Worm (Caenorhabditis elegans) whole organism, young adult: ENCODE data around the gene oig-2.

ENCODE experiments used
- B0336.3 ChIP-seq: fragments of 200-800 bp; sonication (Bioruptor generic); IDR thresholded peaks from 2 replicates; pipeline ENCODE4 v1.3.6; 2022; ENCODE audit warnings: missing genetic modification characterization, missing compliant biosample characterization
- F10E7.11 ChIP-seq: sonication (generic microtip); optimal IDR thresholded peaks from 2 replicates; lab custom pipeline; 2017; ENCODE audit warnings: mild to moderate bottlenecking, missing genetic modification characterization, moderate library complexity, missing compliant biosample characterization
- F49E8.2 ChIP-seq: sonication (generic microtip); optimal IDR thresholded peaks from 3 replicates; lab custom pipeline; 2017; ENCODE audit warnings: missing genetic modification characterization, mild to moderate bottlenecking, missing compliant biosample characterization, antibody characterized with exemption, moderate library complexity; ENCODE audit not compliant: insufficient read depth
- akir-1 ChIP-seq: fragments of 200-800 bp; sonication (Bioruptor generic); optimal IDR thresholded peaks from 2 replicates; lab custom pipeline; 2018; ENCODE audit warnings: mild to moderate bottlenecking, missing genetic modification characterization, moderate library complexity, missing compliant biosample characterization
- ama-1 ChIP-seq, 3 experiments: fragments of 150-350 bp in 1 of 3; sonication (generic microtip) in 2 of 3; optimal IDR thresholded peaks; 2 replicates each; lab custom pipeline; 2014 to 2018; ENCODE audit warnings: missing biosample characterization in 2 of 3, missing genetic modification characterization in 2 of 3, missing genetic modification reagents in 2 of 3
- aptf-3 ChIP-seq: fragments of 200-800 bp; sonication (Bioruptor generic); IDR thresholded peaks from 2 replicates; pipeline ENCODE4 v1.3.6; 2022; ENCODE audit warnings: missing genetic modification characterization, missing compliant biosample characterization
- die-1 ChIP-seq: sonication (generic microtip); optimal IDR thresholded peaks from 2 replicates; lab custom pipeline; 2016; ENCODE audit warnings: missing genotype, mild to moderate bottlenecking, missing genetic modification characterization, missing compliant biosample characterization
- ekl-4 ChIP-seq: fragments of 200-800 bp; sonication (Bioruptor generic); IDR thresholded peaks from 2 replicates; pipeline ENCODE4 v1.3.6; 2022; ENCODE audit warnings: missing genetic modification reagents, missing genetic modification characterization, missing compliant biosample characterization
- ets-4 ChIP-seq: fragments of 200-800 bp; sonication (Bioruptor generic); optimal IDR thresholded peaks from 2 replicates; lab custom pipeline; 2018; ENCODE audit warnings: mild to moderate bottlenecking, missing genetic modification characterization, missing compliant biosample characterization
- fkh-3 ChIP-seq: sonication (generic microtip); optimal IDR thresholded peaks from 2 replicates; lab custom pipeline; 2016; ENCODE audit warnings: mild to moderate bottlenecking, missing genetic modification characterization, missing compliant biosample characterization
- nhr-27 ChIP-seq: fragments of 200-800 bp; sonication (Bioruptor generic); optimal IDR thresholded peaks from 2 replicates; lab custom pipeline; 2018; ENCODE audit warnings: mild to moderate bottlenecking, missing genetic modification characterization, moderate library complexity, missing compliant biosample characterization
- unc-62 ChIP-seq: fragments of 150-350 bp; optimal IDR thresholded peaks from 2 replicates; lab custom pipeline; 2014; ENCODE audit warnings: missing biosample characterization, missing genetic modification reagents, missing genetic modification characterization
- xnd-1 ChIP-seq: sonication (generic microtip); optimal IDR thresholded peaks from 2 replicates; lab custom pipeline; 2016; ENCODE audit warnings: missing genotype, missing genetic modification reagents, missing genetic modification characterization, missing compliant biosample characterization

ce11 chrII:12960206-12960605, 47.8 kb downstream of the oig-2 start:
- TF ChIP-seq fkh-3 (tag; lab: Kevin White, UChicago), result no peak
- no peak for TF ChIP-seq F10E7.11
- TF ChIP-seq B0336.3 (GFP tag; lab: Robert Waterston, UW), result no peak
- TF ChIP-seq nhr-27 (tag; lab: Kevin White, UChicago), result no peak
- no peak for TF ChIP-seq xnd-1 (tag; lab: Kevin White, UChicago)
- no peak for TF ChIP-seq aptf-3 (GFP tag; lab: Robert Waterston, UW)
- TF ChIP-seq unc-62, result no peak
- TF ChIP-seq die-1, result no peak
- no peak for TF ChIP-seq ets-4 (GFP tag; lab: Kevin White, UChicago)
- no peak for TF ChIP-seq akir-1
- no peak for TF ChIP-seq ekl-4 (GFP tag; lab: Robert Waterston, UW)
- TF ChIP-seq ama-1 (optimal IDR thresholded peaks at IDR 0.05; lab: Kevin White, UChicago), result no peak
- TF ChIP-seq ama-1 (GFP tag; optimal IDR thresholded peaks at IDR 0.05; lab: Kevin White, UChicago), result no peak
- TF ChIP-seq F49E8.2 (tag; lab: Kevin White, UChicago), result no peak
